Fruit fly (Drosophila melanogaster) whole organism, pupa: ENCODE results near the gene yellow-k.

ENCODE experiments used
- CG13204 ChIP-seq: fragments of 200-800 bp; sonication (Bioruptor generic); optimal IDR thresholded peaks from 2 replicates; lab custom pipeline; 2018; ENCODE audit warnings: missing biosample characterization, mild to moderate bottlenecking, missing genetic modification characterization, moderate library complexity
- CG34367 ChIP-seq: fragments of 200-800 bp; sonication (Bioruptor generic); optimal IDR thresholded peaks from 2 replicates; lab custom pipeline; 2018; ENCODE audit warnings: missing biosample characterization, mild to moderate bottlenecking, missing genetic modification characterization
- CG4496 ChIP-seq: fragments of 200-800 bp; sonication (Bioruptor generic); IDR thresholded peaks from 3 replicates; pipeline ENCODE4 v1.3.6; 2022; ENCODE audit warnings: missing biosample characterization, missing genetic modification characterization
- CG9948 ChIP-seq: fragments of 200-800 bp; sonication (Bioruptor generic); optimal IDR thresholded peaks from 2 replicates; lab custom pipeline; 2018; ENCODE audit warnings: missing biosample characterization, mild to moderate bottlenecking, missing genetic modification characterization, moderate library complexity
- Pif1A ChIP-seq: fragments of 200-800 bp; sonication (Bioruptor generic); optimal IDR thresholded peaks from 3 replicates; lab custom pipeline; 2016; ENCODE audit warnings: missing biosample characterization, missing genetic modification characterization
- gl ChIP-seq: fragments of 200-800 bp; sonication (Bioruptor generic); optimal IDR thresholded peaks from 2 replicates; lab custom pipeline; 2018; ENCODE audit warnings: missing biosample characterization, mild to moderate bottlenecking, missing genetic modification characterization

DNA sequence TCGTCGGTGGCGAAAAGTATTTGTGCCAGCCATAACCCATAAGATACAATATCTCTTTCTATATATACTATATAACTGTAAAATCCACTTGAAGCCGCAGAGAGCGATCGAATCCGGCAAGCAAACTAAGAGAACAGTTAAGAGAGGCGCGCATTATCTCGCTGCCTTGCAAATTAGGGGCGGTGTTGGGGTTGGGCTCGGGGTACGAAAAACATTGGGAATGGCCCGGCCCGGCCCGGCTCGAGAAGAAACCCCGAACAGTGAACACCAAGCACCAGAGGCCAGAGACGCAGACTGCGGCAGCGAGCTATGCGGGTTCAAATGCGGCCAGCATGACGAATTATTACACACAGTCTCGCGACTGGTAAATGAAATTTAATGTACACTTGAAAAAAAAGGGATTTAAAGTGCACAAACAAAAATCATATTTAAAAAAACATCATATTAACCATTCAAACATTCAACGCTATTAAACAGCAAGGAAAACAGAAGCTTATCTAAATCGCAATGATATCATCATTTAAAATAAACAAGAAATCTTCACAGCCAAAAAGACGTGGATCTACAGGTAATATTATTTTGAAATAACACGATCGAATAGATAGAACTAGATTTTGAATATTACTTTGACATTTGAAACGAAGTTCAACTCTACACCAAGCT, 12.1 kb downstream of the yellow-k start:
- peak; percentile 45 for TF ChIP-seq CG9948 (tag; lab: Kevin White, UChicago)
- TF ChIP-seq CG4496 (GFP tag; lab: Robert Waterston, UW): peak; percentile 90
- TF ChIP-seq Pif1A (GFP tag; lab: Kevin White, UChicago): no peak
- no peak for TF ChIP-seq CG13204
- no peak for TF ChIP-seq gl (tag; lab: Kevin White, UChicago)
- TF ChIP-seq CG34367: no peak
